Worm (Caenorhabditis elegans): ENCODE measurements around the gene F59B10.3.

The F59B10.3 gene

DNA sequence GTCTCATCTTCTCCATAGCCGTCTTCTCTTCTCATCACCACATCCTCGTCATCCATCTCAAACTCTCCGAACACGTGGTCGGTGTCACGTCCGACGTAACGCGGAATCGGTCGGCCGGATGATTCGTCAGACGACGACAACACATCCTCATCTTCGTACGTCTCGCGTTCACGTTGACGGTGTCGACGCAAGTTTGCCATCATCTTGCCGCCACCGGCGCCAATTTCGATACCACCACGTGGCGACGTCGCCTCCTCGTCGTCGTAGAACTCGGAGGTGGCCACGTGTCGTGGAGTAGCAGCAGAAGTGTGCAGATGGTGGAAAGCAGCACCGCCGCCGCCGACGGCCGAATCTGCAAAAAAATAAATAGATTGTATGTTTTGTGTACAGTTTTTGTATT is 37.0 kb downstream of the F59B10.3 start:
- TF ChIP-seq grh-1 (GFP tag; IDR thresholded peaks at IDR 0.05) (peak; percentile 33; the same call in 1 of the 2 replicates), zip-4 (GFP tag; optimal IDR thresholded peaks at IDR 0.05) (no peak), ets-5 (GFP tag; IDR thresholded peaks at IDR 0.05) (0 out of 2 replicates have a peak, but pooled peaks have one; percentile 44), nhr-85 (tag) (peak; percentile 67), lin-35 (GFP tag; optimal IDR thresholded peaks at IDR 0.05) (peak in 1 of 2 experiments; percentile 3)

DNA sequence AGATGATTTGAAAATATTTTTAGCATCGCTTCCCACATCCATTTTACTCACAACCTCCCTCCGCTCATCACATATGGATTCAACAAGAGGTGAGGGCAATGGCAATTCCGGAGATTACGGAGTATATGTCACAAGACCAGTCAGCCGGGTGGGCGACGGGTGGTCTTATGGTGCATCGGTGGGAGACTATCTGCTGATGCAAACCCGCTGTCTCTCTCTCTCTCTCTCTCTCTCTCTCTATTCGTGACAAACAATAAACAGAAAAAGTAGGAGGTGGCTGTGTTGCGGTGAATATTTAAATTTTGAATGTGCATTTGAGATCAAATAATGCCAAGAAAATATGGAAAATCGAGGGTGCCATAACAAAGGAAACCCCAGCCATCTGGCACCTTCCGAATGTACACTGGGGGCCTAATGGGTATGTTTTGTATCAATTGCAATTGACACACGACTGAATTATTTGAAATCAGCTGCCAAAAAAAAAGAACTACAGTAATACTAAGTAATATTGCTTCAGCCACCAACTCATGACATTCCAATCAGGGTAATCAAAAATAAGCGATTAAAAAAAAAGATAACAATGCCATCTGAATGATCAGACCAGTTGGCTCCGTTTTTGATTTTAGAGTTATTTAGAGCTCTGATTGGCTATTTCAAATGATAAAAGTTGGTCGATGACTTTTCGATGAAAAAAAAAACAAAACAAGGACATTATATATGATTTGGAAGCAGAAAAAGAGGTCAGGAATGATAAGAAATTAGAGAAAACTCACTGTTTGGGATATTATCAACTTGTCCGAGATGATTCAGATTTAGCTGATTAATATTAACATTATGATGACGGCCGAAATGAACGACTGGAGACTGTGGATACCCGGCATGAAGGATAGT is 37.7 kb downstream of the F59B10.3 start:
- TF ChIP-seq skn-1 (tag; optimal IDR thresholded peaks at IDR 0.05) (peak; percentile 14), aha-1 (tag; optimal IDR thresholded peaks at IDR 0.05) (no peak), lin-14 (GFP tag; optimal IDR thresholded peaks at IDR 0.05) (peak; percentile 63), rnt-1 (tag; optimal IDR thresholded peaks at IDR 0.05) (peak; percentile 33), lsy-2 (tag; optimal IDR thresholded peaks at IDR 0.05) (peak; percentile 2 to 17), nhr-28 (tag; optimal IDR thresholded peaks at IDR 0.05) (no peak), sox-4 (tag; optimal IDR thresholded peaks at IDR 0.05) (peak; percentile 21), ceh-88 (GFP tag; IDR thresholded peaks at IDR 0.05) (peak; percentile 62; the same call in 1 of the 2 replicates), zag-1 (tag; optimal IDR thresholded peaks at IDR 0.05) (no peak), blmp-1 (tag; optimal IDR thresholded peaks at IDR 0.05) (peak; percentile 26), nhr-76 (tag; optimal IDR thresholded peaks at IDR 0.05) (no peak), fos-1 (tag; optimal IDR thresholded peaks at IDR 0.05) (no peak), vab-15 (tag; optimal IDR thresholded peaks at IDR 0.05) (no peak), C04F5.9 (tag; optimal IDR thresholded peaks at IDR 0.05) (no peak), grh-1 (GFP tag; IDR thresholded peaks at IDR 0.05) (no peak; the same call in 1 of the 2 replicates), nhr-77 (tag; optimal IDR thresholded peaks at IDR 0.05) (no peak), sptf-1 (tag; optimal IDR thresholded peaks at IDR 0.05) (no peak), Y116A8C.19 (tag; optimal IDR thresholded peaks at IDR 0.05; ENCODE audit: borderline replicate concordance) (no peak), mdl-1 (tag; optimal IDR thresholded peaks at IDR 0.05) (peak in 1 of 2 experiments; percentile 28), lin-15B (tag; optimal IDR thresholded peaks at IDR 0.05) (no peak), pag-3 (tag; optimal IDR thresholded peaks at IDR 0.05; ENCODE audit: borderline replicate concordance, insufficient read depth) (no peak), pax-3 (tag; optimal IDR thresholded peaks at IDR 0.05) (peak; percentile 22), snpc-4 (tag; optimal IDR thresholded peaks at IDR 0.05) (no peak), irx-1 (tag; optimal IDR thresholded peaks at IDR 0.05) (no peak), nhr-47 (tag; optimal IDR thresholded peaks at IDR 0.05) (no peak), nhr-237 (tag; optimal IDR thresholded peaks at IDR 0.05) (no peak), ama-1 (optimal IDR thresholded peaks at IDR 0.05) (peak; percentile 88), swsn-7 (tag; optimal IDR thresholded peaks at IDR 0.05) (no peak), lin-39 (tag; optimal IDR thresholded peaks at IDR 0.05) (no peak), elt-3 (tag; optimal IDR thresholded peaks at IDR 0.05) (peak in 1 of 6 experiments; percentile 18), hlh-4 (tag; optimal IDR thresholded peaks at IDR 0.05) (no peak), nhr-84 (tag; optimal IDR thresholded peaks at IDR 0.05) (no peak), hlh-17 (GFP tag; optimal IDR thresholded peaks at IDR 0.05; ENCODE audit: borderline replicate concordance) (no peak), mab-9 (GFP tag; IDR thresholded peaks at IDR 0.05) (peak; percentile 67; the same call in 1 of the 2 replicates), lin-35 (GFP tag; optimal IDR thresholded peaks at IDR 0.05) (peak; percentile 33 to 51), nhr-71 (tag; optimal IDR thresholded peaks at IDR 0.05) (peak; percentile 60), lin-13 (GFP tag; optimal IDR thresholded peaks at IDR 0.05) (peak; percentile 35), dpl-1 (GFP tag; optimal IDR thresholded peaks at IDR 0.05) (peak in 1 of 3 experiments; percentile 15), ztf-11 (tag; optimal IDR thresholded peaks at IDR 0.05) (peak in 1 of 2 experiments; percentile 35), sup-37 (GFP tag; optimal IDR thresholded peaks at IDR 0.05) (no peak), ceh-90 (tag; optimal IDR thresholded peaks at IDR 0.05) (no peak), nhr-20 (tag; optimal IDR thresholded peaks at IDR 0.05) (peak; percentile 30), unc-86 (tag; optimal IDR thresholded peaks at IDR 0.05) (peak; percentile 60), nhr-90 (tag; optimal IDR thresholded peaks at IDR 0.05; ENCODE audit: poor library complexity) (peak; percentile 27), alr-1 (tag; optimal IDR thresholded peaks at IDR 0.05; ENCODE audit: borderline replicate concordance) (no peak)
